Fruit fly (Drosophila melanogaster): ENCODE measurements around the gene LeuRS.

Gene LeuRS

DNA sequence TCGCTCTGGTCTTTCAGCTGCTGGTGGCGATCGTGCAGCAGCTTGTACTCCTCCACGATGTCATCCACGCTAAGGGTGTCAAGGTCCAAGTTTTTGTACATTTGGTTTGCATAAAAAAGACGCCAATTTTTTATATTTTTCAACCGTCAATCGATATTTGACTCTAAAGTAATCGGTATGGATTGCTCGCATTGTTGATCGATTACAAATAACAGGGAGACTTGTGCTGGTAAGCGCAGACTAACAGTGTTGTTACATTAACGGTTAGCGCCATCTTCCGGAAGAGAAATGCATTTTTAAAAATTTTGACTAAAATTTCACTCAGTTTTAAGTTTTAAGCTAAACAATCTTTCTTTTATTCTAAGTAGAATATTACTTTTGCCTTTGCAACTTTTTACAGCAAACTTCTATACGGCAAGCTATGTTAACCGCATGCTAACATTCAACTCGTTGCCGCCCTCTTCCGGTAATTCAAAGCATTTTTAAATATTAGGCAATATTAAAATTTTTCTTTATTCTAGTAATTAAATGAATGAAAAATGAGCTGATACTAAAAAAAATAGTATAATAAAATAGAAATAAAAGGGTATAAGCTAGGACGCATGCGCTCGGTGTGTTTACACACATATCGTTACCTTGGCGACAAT lies 15.9 kb upstream of the LeuRS start, which contains the start of the genes Spindly and IFT57 (continued):
- TF ChIP-seq CG7745 (tag; optimal IDR thresholded peaks at IDR 0.05) = no peak
- TF ChIP-seq CG9215 (GFP tag; IDR thresholded peaks at IDR 0.05) = no peak
- no peak for TF ChIP-seq Dip3 (GFP tag; optimal IDR thresholded peaks at IDR 0.05)
- no peak for TF ChIP-seq scrt (GFP tag; optimal IDR thresholded peaks at IDR 0.05)
- TF ChIP-seq CG14860 (GFP tag; IDR thresholded peaks at IDR 0.05; ENCODE audit: partially characterized antibody) = peak; percentile 17; the same call in 1 of the 3 replicates
- TF ChIP-seq fd96Cb (tag; optimal IDR thresholded peaks at IDR 0.05) = no peak
- no peak for TF ChIP-seq lilli (GFP tag; optimal IDR thresholded peaks at IDR 0.05)
- no peak for TF ChIP-seq CG12104 (GFP tag; optimal IDR thresholded peaks at IDR 0.05)
- TF ChIP-seq psq (GFP tag; optimal IDR thresholded peaks at IDR 0.05) = no peak
- TF ChIP-seq D19B (GFP tag; optimal IDR thresholded peaks at IDR 0.05) = no peak
- no peak for TF ChIP-seq CG12219 (GFP tag; optimal IDR thresholded peaks at IDR 0.05)
- no peak for TF ChIP-seq ab (GFP tag; optimal IDR thresholded peaks at IDR 0.05)
- TF ChIP-seq ranshi (GFP tag; IDR thresholded peaks at IDR 0.05) = no peak
- no peak for TF ChIP-seq CG8359 (GFP tag; optimal IDR thresholded peaks at IDR 0.05; ENCODE audit: borderline replicate concordance)
- TF ChIP-seq fu2 (GFP tag; optimal IDR thresholded peaks at IDR 0.05) = no peak
- TF ChIP-seq Fer2 (tag; optimal IDR thresholded peaks at IDR 0.05) = no peak
- no peak for TF ChIP-seq Eip74EF (GFP tag; optimal IDR thresholded peaks at IDR 0.05)
- no peak for TF ChIP-seq sc (optimal IDR thresholded peaks at IDR 0.05)
- TF ChIP-seq sc (GFP tag; optimal IDR thresholded peaks at IDR 0.05) = no peak
- peak; percentile 65 for TF ChIP-seq unc-4 (GFP tag; IDR thresholded peaks at IDR 0.05; ENCODE audit: partially characterized antibody)
- no peak for TF ChIP-seq klu (GFP tag; IDR thresholded peaks at IDR 0.05)
- no peak for TF ChIP-seq CG2202 (tag; optimal IDR thresholded peaks at IDR 0.05)
- no peak for TF ChIP-seq CG8924 (tag; optimal IDR thresholded peaks at IDR 0.05)
- no peak for TF ChIP-seq Hsf (GFP tag; optimal IDR thresholded peaks at IDR 0.05)
- TF ChIP-seq CkIIα-i1 (GFP tag; IDR thresholded peaks at IDR 0.05) = no peak
- TF ChIP-seq tx (GFP tag; optimal IDR thresholded peaks at IDR 0.05) = no peak
- TF ChIP-seq dmrt99B (tag; optimal IDR thresholded peaks at IDR 0.05) = no peak
- TF ChIP-seq ap (GFP tag; IDR thresholded peaks at IDR 0.05) = no peak
- TF ChIP-seq sima (GFP tag; optimal IDR thresholded peaks at IDR 0.05) = no peak
- TF ChIP-seq vvl (GFP tag; IDR thresholded peaks at IDR 0.05) = no peak
- no peak for TF ChIP-seq CG10462 (GFP tag; optimal IDR thresholded peaks at IDR 0.05)
- TF ChIP-seq Sox100B (GFP tag; optimal IDR thresholded peaks at IDR 0.05) = no peak
- TF ChIP-seq gsb-n (tag; optimal IDR thresholded peaks at IDR 0.05) = no peak
- no peak for TF ChIP-seq CG4854 (GFP tag; optimal IDR thresholded peaks at IDR 0.05)
- no peak for TF ChIP-seq Sry-β (GFP tag; optimal IDR thresholded peaks at IDR 0.05)
- no peak for TF ChIP-seq CG11695 (GFP tag; IDR thresholded peaks at IDR 0.05)
- no peak for TF ChIP-seq Sox102F (GFP tag; optimal IDR thresholded peaks at IDR 0.05)
- no peak for TF ChIP-seq CG2199 (GFP tag; IDR thresholded peaks at IDR 0.05)
- TF ChIP-seq CG4360 (GFP tag; IDR thresholded peaks at IDR 0.05) = no peak
- no peak for TF ChIP-seq CG15696 (tag; optimal IDR thresholded peaks at IDR 0.05)
- TF ChIP-seq CG12071 (GFP tag; optimal IDR thresholded peaks at IDR 0.05) = no peak
- TF ChIP-seq BEAF-32 (GFP tag; optimal IDR thresholded peaks at IDR 0.05) = peak; percentile 57
- TF ChIP-seq peb (GFP tag; IDR thresholded peaks at IDR 0.05) = no peak
- no peak for TF ChIP-seq CG7372 (GFP tag; IDR thresholded peaks at IDR 0.05)
- no peak for TF ChIP-seq ems (GFP tag; optimal IDR thresholded peaks at IDR 0.05)
- TF ChIP-seq NFAT (GFP tag; IDR thresholded peaks at IDR 0.05) = no peak
- no peak for TF ChIP-seq Hr78 (GFP tag; optimal IDR thresholded peaks at IDR 0.05)
- TF ChIP-seq Oli (tag; optimal IDR thresholded peaks at IDR 0.05) = no peak
- no peak for TF ChIP-seq Ets65A (GFP tag)
- no peak for TF ChIP-seq Mes4 (GFP tag; optimal IDR thresholded peaks at IDR 0.05)
- no peak for TF ChIP-seq abd-A (tag; optimal IDR thresholded peaks at IDR 0.05)
